Worm (Caenorhabditis elegans): Measurements from ENCODE around the gene oac-57.

The oac-57 gene

DNA sequence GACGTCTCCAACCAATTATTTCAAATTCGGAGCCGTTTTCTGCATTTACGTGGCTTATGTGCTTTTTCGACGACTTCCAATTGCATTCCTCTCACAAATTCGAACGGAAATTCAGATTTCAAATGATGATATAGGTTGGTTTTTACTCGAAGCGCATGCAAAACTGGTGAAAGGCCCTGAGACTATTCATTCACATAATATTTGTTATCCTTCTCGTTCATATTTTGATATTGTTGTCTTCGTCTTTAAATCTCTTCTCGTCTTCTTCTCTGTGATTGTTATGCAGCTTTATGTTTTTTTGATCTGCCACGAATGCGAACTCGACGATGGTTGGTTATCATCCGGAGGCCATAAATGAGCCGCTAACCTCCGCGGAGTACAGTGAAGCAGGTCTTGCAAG is 24.7 kb downstream of the oac-57 start, which contains the start of gene hpo-12:
Gene hpo-12 (plus strand): TSS at position 301 of the 400 bp plus-strand sequence.
- TF ChIP-seq klf-2 (GFP tag; conservative IDR thresholded peaks at IDR 0.05), result no peak

- no peak for TF ChIP-seq tab-1 (GFP tag; IDR thresholded peaks at IDR 0.05)
- TF ChIP-seq ref-1 (GFP tag; conservative IDR thresholded peaks at IDR 0.05), result no peak
- TF ChIP-seq klf-2 (GFP tag; conservative IDR thresholded peaks at IDR 0.05), result no peak
- TF ChIP-seq med-1 (GFP tag; optimal IDR thresholded peaks at IDR 0.05; ENCODE audit: insufficient read depth), result no peak
- TF ChIP-seq ztf-29 (GFP tag; IDR thresholded peaks at IDR 0.05), result no peak
- TF ChIP-seq cog-1 (tag; optimal IDR thresholded peaks at IDR 0.05), result no peak
- TF ChIP-seq T22C8.4 (GFP tag; IDR thresholded peaks at IDR 0.05), result no peak
- no peak for TF ChIP-seq flt-1 (GFP tag; IDR thresholded peaks at IDR 0.05)
These were observed 25.3 kb downstream of the oac-57 start, which contains the start of the genes C42C1.12 and C42C1.19 for ce11 chrIV:12282157-12282789. Gene C42C1.12, minus strand, starts transcription at chrIV:12282207. Gene C42C1.19, plus strand, starts transcription at chrIV:12282739.

- TF ChIP-seq ref-1 (GFP tag; conservative IDR thresholded peaks at IDR 0.05) (no peak), T22C8.4 (GFP tag; IDR thresholded peaks at IDR 0.05) (no peak), ztf-23 (GFP tag; IDR thresholded peaks at IDR 0.05) (no peak), flt-1 (GFP tag; IDR thresholded peaks at IDR 0.05) (no peak), med-1 (GFP tag; optimal IDR thresholded peaks at IDR 0.05; ENCODE audit: insufficient read depth) (no peak), tab-1 (GFP tag; IDR thresholded peaks at IDR 0.05) (no peak), ztf-29 (GFP tag; IDR thresholded peaks at IDR 0.05) (no peak), klf-2 (GFP tag; conservative IDR thresholded peaks at IDR 0.05) (no peak)
These were observed 28.3 kb downstream of the oac-57 start, which contains the start of gene ltah-1.1 for ce11 chrIV:12279340-12279739. Gene ltah-1.1, plus strand, starts transcription at chrIV:12279622.

- TF ChIP-seq T22C8.4 (GFP tag; IDR thresholded peaks at IDR 0.05), result no peak
- TF ChIP-seq klf-2 (GFP tag; conservative IDR thresholded peaks at IDR 0.05), result no peak
- TF ChIP-seq cog-1 (tag; optimal IDR thresholded peaks at IDR 0.05), result no peak
- no peak for TF ChIP-seq tab-1 (GFP tag; IDR thresholded peaks at IDR 0.05)
- no peak for TF ChIP-seq med-1 (GFP tag; optimal IDR thresholded peaks at IDR 0.05; ENCODE audit: insufficient read depth)
- TF ChIP-seq ztf-23 (GFP tag; IDR thresholded peaks at IDR 0.05), result no peak
- no peak for TF ChIP-seq ref-1 (GFP tag; conservative IDR thresholded peaks at IDR 0.05)
- no peak for TF ChIP-seq ztf-29 (GFP tag; IDR thresholded peaks at IDR 0.05)
- no peak for TF ChIP-seq flt-1 (GFP tag; IDR thresholded peaks at IDR 0.05)
These were observed 29.1 kb downstream of the oac-57 start, which contains the start of the genes tag-335 and vkmt-1 for ce11 chrIV:12278507-12278906. Gene tag-335, minus strand, starts transcription at chrIV:12278594. Gene vkmt-1, plus strand, starts transcription at chrIV:12278725.

DNA sequence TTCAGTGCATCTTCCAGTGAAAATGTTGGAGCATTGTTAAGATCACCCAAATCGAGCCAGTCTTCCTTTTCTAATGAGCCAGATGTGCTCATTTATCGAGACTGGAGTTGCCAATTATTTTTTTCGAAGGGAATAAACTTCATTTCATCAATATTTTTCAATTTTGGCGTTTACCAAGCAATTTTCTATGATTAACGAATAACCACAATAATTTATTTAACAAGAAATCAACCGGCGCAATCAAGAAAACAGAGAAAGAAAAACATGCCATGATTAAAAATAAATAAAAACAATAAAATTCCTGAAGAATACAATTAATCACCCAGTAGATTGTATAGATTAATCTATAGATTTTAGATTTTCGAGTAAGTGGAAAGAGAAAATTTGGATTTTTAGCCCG is 31.7 kb downstream of the oac-57 start, which contains the start of gene vps-8:
Gene vps-8 (minus strand): TSS at position 101 of the 400 bp plus-strand sequence.
- TF ChIP-seq ref-1 (GFP tag; conservative IDR thresholded peaks at IDR 0.05), result no peak
- no peak for TF ChIP-seq ztf-29 (GFP tag; IDR thresholded peaks at IDR 0.05)
- TF ChIP-seq tab-1 (GFP tag; IDR thresholded peaks at IDR 0.05), result no peak
- no peak for TF ChIP-seq med-1 (GFP tag; optimal IDR thresholded peaks at IDR 0.05; ENCODE audit: insufficient read depth)
- no peak for TF ChIP-seq cog-1 (tag; optimal IDR thresholded peaks at IDR 0.05)
- no peak for TF ChIP-seq ztf-23 (GFP tag; IDR thresholded peaks at IDR 0.05)
- no peak for TF ChIP-seq klf-2 (GFP tag; conservative IDR thresholded peaks at IDR 0.05)
- TF ChIP-seq T22C8.4 (GFP tag; IDR thresholded peaks at IDR 0.05), result no peak
- no peak for TF ChIP-seq flt-1 (GFP tag; IDR thresholded peaks at IDR 0.05)

- TF ChIP-seq T22C8.4 (GFP tag; IDR thresholded peaks at IDR 0.05) (no peak), ref-1 (GFP tag; conservative IDR thresholded peaks at IDR 0.05) (no peak), ztf-29 (GFP tag; IDR thresholded peaks at IDR 0.05) (no peak), ztf-23 (GFP tag; IDR thresholded peaks at IDR 0.05) (no peak), cog-1 (tag; optimal IDR thresholded peaks at IDR 0.05) (no peak), klf-2 (GFP tag; conservative IDR thresholded peaks at IDR 0.05) (no peak), flt-1 (GFP tag; IDR thresholded peaks at IDR 0.05) (no peak), med-1 (GFP tag; optimal IDR thresholded peaks at IDR 0.05; ENCODE audit: insufficient read depth) (no peak), tab-1 (GFP tag; IDR thresholded peaks at IDR 0.05) (no peak)
These were observed 33.3 kb downstream of the oac-57 start for ce11 chrIV:12274365-12274764.

- TF ChIP-seq ref-1 (GFP tag; conservative IDR thresholded peaks at IDR 0.05) (no peak), tab-1 (GFP tag; IDR thresholded peaks at IDR 0.05) (no peak), ztf-23 (GFP tag; IDR thresholded peaks at IDR 0.05) (no peak), flt-1 (GFP tag; IDR thresholded peaks at IDR 0.05) (no peak), ztf-29 (GFP tag; IDR thresholded peaks at IDR 0.05) (no peak), klf-2 (GFP tag; conservative IDR thresholded peaks at IDR 0.05) (no peak), cog-1 (tag; optimal IDR thresholded peaks at IDR 0.05) (no peak), T22C8.4 (GFP tag; IDR thresholded peaks at IDR 0.05) (no peak), med-1 (GFP tag; optimal IDR thresholded peaks at IDR 0.05; ENCODE audit: insufficient read depth) (no peak)
These were observed 37.2 kb downstream of the oac-57 start, which contains the start of gene C42C1.3 for ce11 chrIV:12270392-12270791. Gene C42C1.3, minus strand, starts transcription at chrIV:12270492.

- TF ChIP-seq flt-1 (GFP tag; IDR thresholded peaks at IDR 0.05) (no peak; the same call in none of the 2 replicates), ztf-23 (GFP tag; IDR thresholded peaks at IDR 0.05) (peak; percentile 61; the same call in 1 of the 2 replicates), T22C8.4 (GFP tag; IDR thresholded peaks at IDR 0.05) (0 out of 2 replicates have a peak, but pooled peaks have one; percentile 20), tab-1 (GFP tag; IDR thresholded peaks at IDR 0.05) (no peak), klf-2 (GFP tag; conservative IDR thresholded peaks at IDR 0.05) (no peak), ztf-29 (GFP tag; IDR thresholded peaks at IDR 0.05) (peak; percentile 53; the same call in 1 of the 2 replicates), cog-1 (tag; optimal IDR thresholded peaks at IDR 0.05) (peak; percentile 37), med-1 (GFP tag; optimal IDR thresholded peaks at IDR 0.05; ENCODE audit: insufficient read depth) (no peak)
These were observed 39.2 kb downstream of the oac-57 start, which contains the start of the genes ppm-1.H and rpl-34 for ce11 chrIV:12268272-12269045. Gene ppm-1.H, minus strand, starts transcription at chrIV:12268322. Gene rpl-34, plus strand, starts transcription at chrIV:12268995.

DNA sequence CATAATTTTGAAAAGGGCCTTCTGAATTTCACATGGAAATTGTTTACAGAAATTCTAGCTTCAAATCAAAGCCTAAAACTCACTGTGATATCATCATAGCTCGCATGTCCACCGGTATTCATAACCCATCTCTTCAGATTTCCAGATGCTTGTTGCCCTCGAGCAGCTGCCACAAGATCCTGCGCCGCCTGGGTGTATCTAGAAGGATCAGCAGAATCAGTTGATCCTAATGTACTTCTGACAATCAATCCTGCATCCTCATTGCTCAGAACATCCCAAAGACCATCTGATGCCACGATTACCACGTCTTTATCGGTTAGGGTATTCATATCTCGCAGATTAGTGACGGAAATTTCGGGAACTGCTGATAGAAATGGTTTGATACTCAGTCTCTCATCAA is 41.7 kb downstream of the oac-57 start:
- TF ChIP-seq T22C8.4 (GFP tag; IDR thresholded peaks at IDR 0.05) (no peak), flt-1 (GFP tag; IDR thresholded peaks at IDR 0.05) (no peak), cog-1 (tag; optimal IDR thresholded peaks at IDR 0.05) (no peak), med-1 (GFP tag; optimal IDR thresholded peaks at IDR 0.05; ENCODE audit: insufficient read depth) (no peak), tab-1 (GFP tag; IDR thresholded peaks at IDR 0.05) (no peak), ref-1 (GFP tag; conservative IDR thresholded peaks at IDR 0.05) (no peak), ztf-29 (GFP tag; IDR thresholded peaks at IDR 0.05) (no peak), klf-2 (GFP tag; conservative IDR thresholded peaks at IDR 0.05) (no peak), ztf-23 (GFP tag; IDR thresholded peaks at IDR 0.05) (no peak)

All from whole organism, midembryonic.